Worm (Caenorhabditis elegans): Measurements from ENCODE around the gene nkat-1.

nkat-1 gene

DNA sequence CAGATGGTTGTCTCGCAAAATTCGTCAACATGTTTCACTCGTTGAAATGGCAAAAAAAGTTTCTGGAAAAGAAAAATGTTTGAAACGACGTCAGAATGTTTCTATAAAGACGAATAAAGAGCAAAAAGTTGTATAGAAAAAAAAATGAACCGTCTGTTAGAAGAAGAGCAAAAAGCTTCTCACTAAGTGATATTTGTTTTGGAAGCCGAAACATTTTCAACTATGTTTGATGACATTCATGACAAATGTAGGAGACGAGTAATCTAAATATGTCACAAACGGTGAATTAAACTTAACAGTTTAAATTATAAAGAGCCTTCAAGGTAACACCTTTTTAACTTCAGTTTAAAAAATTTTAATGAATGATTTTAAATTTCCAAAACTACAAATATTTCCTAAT is at the start of gene nkat-1:
Gene nkat-1 (minus strand): TSS at position 101 of the 400 bp plus-strand sequence.
- TF ChIP-seq pqm-1 (tag; optimal IDR thresholded peaks at IDR 0.05) (no peak), nhr-25 (tag; optimal IDR thresholded peaks at IDR 0.05) (no peak), daf-12 (tag; optimal IDR thresholded peaks at IDR 0.05) (no peak), R02D3.7 (tag; optimal IDR thresholded peaks at IDR 0.05) (no peak), egl-27 (tag; optimal IDR thresholded peaks at IDR 0.05) (no peak), mdl-1 (tag; optimal IDR thresholded peaks at IDR 0.05) (no peak), aly-2 (tag; optimal IDR thresholded peaks at IDR 0.05) (no peak), nhr-237 (tag; optimal IDR thresholded peaks at IDR 0.05) (no peak), fos-1 (tag; optimal IDR thresholded peaks at IDR 0.05) (no peak)

DNA sequence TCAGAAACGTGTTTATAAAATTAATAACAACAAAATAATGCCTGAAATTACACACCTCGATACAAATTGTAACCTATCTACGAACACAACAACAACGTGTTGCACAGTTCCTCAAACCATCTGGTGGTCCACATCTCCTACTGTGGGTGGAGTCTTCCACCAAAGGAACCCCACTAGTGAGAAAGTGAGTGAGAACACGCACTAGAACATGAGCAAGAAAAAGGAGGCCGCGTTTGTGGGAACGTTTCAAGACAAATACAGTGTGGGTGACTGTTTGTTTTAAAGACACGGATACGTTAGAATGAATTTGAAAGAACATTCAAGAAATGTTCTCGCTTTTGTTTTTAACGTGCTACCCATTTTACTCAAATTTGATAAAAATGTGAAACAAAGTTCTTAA is 46.5 kb upstream of the nkat-1 start, which contains the start of gene ceh-36:
Gene ceh-36 (minus strand): TSS at position 101 of the 400 bp plus-strand sequence.
- TF ChIP-seq unc-39 (tag; optimal IDR thresholded peaks at IDR 0.05) = no peak
- no peak for TF ChIP-seq zag-1 (tag; optimal IDR thresholded peaks at IDR 0.05)
- no peak for TF ChIP-seq ztf-4 (tag; optimal IDR thresholded peaks at IDR 0.05)
- TF ChIP-seq egl-5 (tag; optimal IDR thresholded peaks at IDR 0.05) = no peak
- TF ChIP-seq nhr-28 (tag; optimal IDR thresholded peaks at IDR 0.05) = no peak
- TF ChIP-seq mdl-1 (tag; optimal IDR thresholded peaks at IDR 0.05) = no peak
- no peak for TF ChIP-seq fos-1 (tag; optimal IDR thresholded peaks at IDR 0.05)
- no peak for TF ChIP-seq ZK546.5 (tag; optimal IDR thresholded peaks at IDR 0.05)
- TF ChIP-seq nhr-237 (tag; optimal IDR thresholded peaks at IDR 0.05) = no peak
- TF ChIP-seq unc-62 (GFP tag; optimal IDR thresholded peaks at IDR 0.05) = no peak
- no peak for TF ChIP-seq nhr-77 (tag; optimal IDR thresholded peaks at IDR 0.05)
- no peak for TF ChIP-seq nhr-76 (tag; optimal IDR thresholded peaks at IDR 0.05)
- TF ChIP-seq egl-27 (tag; optimal IDR thresholded peaks at IDR 0.05) = no peak
- no peak for TF ChIP-seq lin-15B (tag; optimal IDR thresholded peaks at IDR 0.05)
- TF ChIP-seq eor-1 (tag; optimal IDR thresholded peaks at IDR 0.05) = no peak

DNA sequence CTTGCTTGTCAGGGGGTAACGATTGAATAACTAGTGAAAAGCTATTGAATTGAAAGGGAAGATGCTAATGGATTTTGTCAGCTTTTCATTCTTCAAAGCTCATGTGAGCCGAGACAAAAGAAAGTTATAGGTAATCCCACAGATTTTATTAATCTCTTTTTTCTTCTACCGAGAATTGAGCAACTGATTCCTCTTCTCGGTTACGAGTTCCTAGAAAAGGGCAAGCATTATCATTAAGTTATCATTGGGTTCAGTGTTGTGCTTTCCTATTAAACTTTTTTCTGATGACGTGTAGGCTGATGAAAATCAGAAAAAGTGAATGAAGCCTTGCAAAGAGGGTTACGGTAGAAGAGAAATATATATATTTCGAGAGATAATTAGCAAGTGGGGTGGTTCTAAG is 45.7 kb upstream of the nkat-1 start:
- TF ChIP-seq R02D3.7 (tag; optimal IDR thresholded peaks at IDR 0.05) = no peak

DNA sequence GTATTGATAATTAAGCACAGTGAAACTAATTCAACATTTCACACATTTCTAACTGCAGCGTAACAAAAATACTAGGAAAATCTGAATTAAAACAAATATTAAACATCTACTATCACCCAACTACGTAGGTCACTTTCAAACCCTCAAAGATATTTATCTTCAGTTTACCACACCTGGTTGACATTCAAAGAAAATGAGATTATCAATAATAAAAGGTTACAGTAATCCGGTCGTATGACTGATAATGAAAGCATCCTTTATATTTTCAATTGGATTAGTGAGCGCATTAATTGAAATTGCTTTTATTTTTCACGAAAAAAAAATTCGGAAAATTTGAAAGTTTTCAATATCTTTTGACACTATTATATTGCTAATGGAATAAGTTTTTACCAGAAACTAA is 42.6 kb upstream of the nkat-1 start:
- TF ChIP-seq egl-27 (tag; optimal IDR thresholded peaks at IDR 0.05) (no peak), nhr-43 (tag; optimal IDR thresholded peaks at IDR 0.05; ENCODE audit: poor library complexity, severe bottlenecking) (no peak), lin-15B (tag; optimal IDR thresholded peaks at IDR 0.05) (no peak), nhr-25 (tag; optimal IDR thresholded peaks at IDR 0.05) (no peak), nhr-237 (tag; optimal IDR thresholded peaks at IDR 0.05) (no peak), ceh-16 (tag; optimal IDR thresholded peaks at IDR 0.05) (no peak), unc-62 (GFP tag; optimal IDR thresholded peaks at IDR 0.05) (no peak), ama-1 (optimal IDR thresholded peaks at IDR 0.05) (no peak), ceh-9 (tag; optimal IDR thresholded peaks at IDR 0.05) (no peak), egl-5 (tag; optimal IDR thresholded peaks at IDR 0.05) (no peak), ztf-4 (tag; optimal IDR thresholded peaks at IDR 0.05) (no peak), unc-39 (tag; optimal IDR thresholded peaks at IDR 0.05) (no peak), elt-1 (tag; optimal IDR thresholded peaks at IDR 0.05) (no peak), fos-1 (tag; optimal IDR thresholded peaks at IDR 0.05) (no peak)

DNA sequence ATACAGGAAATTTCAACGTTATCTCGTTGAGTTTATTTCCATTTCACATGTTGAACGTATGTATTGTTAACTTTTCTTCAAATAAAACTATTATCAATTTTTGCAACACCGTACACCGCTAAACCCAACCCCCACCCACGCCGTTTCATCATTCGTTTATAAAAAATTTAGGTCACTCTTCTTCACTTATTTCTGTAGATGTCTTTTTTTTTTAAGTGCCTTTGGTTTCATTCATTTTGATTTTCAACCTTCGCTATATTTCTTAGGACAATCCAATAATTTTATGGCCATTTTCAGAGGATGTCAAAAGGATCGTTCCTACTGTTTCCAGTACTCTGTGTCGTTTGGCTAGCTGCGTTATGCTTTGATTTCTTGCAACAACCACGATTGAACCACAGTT is 40.2 kb upstream of the nkat-1 start, which contains the start of gene C37E2.3:
Gene C37E2.3 (plus strand): TSS at position 301 of the 400 bp plus-strand sequence.
- TF ChIP-seq nhr-76 (tag; optimal IDR thresholded peaks at IDR 0.05) = no peak
- no peak for TF ChIP-seq ztf-4 (tag; optimal IDR thresholded peaks at IDR 0.05)
- no peak for TF ChIP-seq unc-39 (tag; optimal IDR thresholded peaks at IDR 0.05)
- TF ChIP-seq nfya-1 (tag; optimal IDR thresholded peaks at IDR 0.05; ENCODE audit: insufficient read depth) = no peak
- no peak for TF ChIP-seq nhr-43 (tag; optimal IDR thresholded peaks at IDR 0.05; ENCODE audit: poor library complexity, severe bottlenecking)
- TF ChIP-seq nhr-25 (tag; optimal IDR thresholded peaks at IDR 0.05) = no peak
- no peak for TF ChIP-seq ceh-82 (tag; optimal IDR thresholded peaks at IDR 0.05)
- TF ChIP-seq sea-2 (GFP tag; optimal IDR thresholded peaks at IDR 0.05) = no peak
- TF ChIP-seq ceh-9 (tag; optimal IDR thresholded peaks at IDR 0.05) = no peak

DNA sequence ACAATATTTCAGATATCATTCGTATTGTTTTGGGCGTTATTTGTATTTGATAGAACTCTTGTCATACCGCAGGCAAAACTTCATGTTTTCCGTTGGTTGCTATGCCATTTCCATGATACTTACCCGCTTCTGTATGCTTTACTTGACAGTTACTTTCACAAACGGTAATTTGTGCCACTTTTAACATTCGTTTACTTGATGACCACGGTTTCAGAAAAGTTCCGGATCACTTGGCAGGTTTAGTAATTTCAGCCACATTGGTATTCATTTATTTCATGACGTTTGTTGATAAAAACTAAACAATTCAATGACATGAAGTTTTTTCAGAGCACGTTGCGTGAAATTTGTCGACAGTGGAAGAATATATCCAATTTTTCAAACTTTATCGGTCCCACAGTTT is 39.5 kb upstream of the nkat-1 start:
- no peak for TF ChIP-seq nhr-76 (tag; optimal IDR thresholded peaks at IDR 0.05)
- TF ChIP-seq unc-39 (tag; optimal IDR thresholded peaks at IDR 0.05) = no peak

DNA sequence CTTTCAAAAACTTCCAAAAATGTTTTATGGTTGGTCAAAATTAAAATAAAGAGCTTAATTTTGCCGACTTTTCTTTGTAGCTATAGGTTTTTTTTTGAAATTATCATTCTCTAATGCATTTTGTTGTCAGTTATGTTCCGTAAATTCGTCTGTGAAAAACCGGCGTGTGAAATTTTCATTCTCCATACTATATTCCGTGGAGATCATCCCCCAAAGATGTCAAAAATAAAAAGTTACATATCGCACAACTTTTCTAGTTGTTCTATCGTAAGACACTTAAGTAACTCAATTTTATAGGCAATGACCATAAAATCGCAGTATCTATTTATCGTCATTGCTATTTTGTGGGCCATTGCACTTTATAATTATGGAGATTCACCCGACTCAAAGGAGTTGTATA is 38.7 kb upstream of the nkat-1 start, which contains the start of gene C37E2.10:
Gene C37E2.10 (plus strand): TSS at position 301 of the 400 bp plus-strand sequence.
- TF ChIP-seq mml-1 (tag; optimal IDR thresholded peaks at IDR 0.05) (no peak), ceh-28 (tag; optimal IDR thresholded peaks at IDR 0.05) (no peak), eor-1 (tag; optimal IDR thresholded peaks at IDR 0.05) (no peak), nhr-12 (tag; optimal IDR thresholded peaks at IDR 0.05) (no peak), fkh-2 (tag; optimal IDR thresholded peaks at IDR 0.05) (no peak), unc-39 (tag; optimal IDR thresholded peaks at IDR 0.05) (no peak), tbx-2 (tag; optimal IDR thresholded peaks at IDR 0.05) (no peak), egl-5 (tag; optimal IDR thresholded peaks at IDR 0.05) (no peak), daf-12 (tag; optimal IDR thresholded peaks at IDR 0.05) (no peak), jun-1 (tag; optimal IDR thresholded peaks at IDR 0.05) (no peak), ceh-16 (tag; optimal IDR thresholded peaks at IDR 0.05) (no peak), nhr-23 (tag; optimal IDR thresholded peaks at IDR 0.05) (no peak), mdl-1 (tag; optimal IDR thresholded peaks at IDR 0.05) (no peak), nhr-76 (tag; optimal IDR thresholded peaks at IDR 0.05) (no peak), ZK546.5 (tag; optimal IDR thresholded peaks at IDR 0.05) (no peak)
